Worm (Caenorhabditis elegans) whole organism, young adult: ENCODE measurements around the gene vnut-1.

Source experiments
- hmg-1.2 ChIP-seq: fragments of 200-800 bp; sonication (Bioruptor generic); IDR thresholded peaks from 2 replicates; pipeline ENCODE4 v1.3.6; 2022; ENCODE audit warnings: missing genetic modification reagents, missing genetic modification characterization, missing compliant biosample characterization
- nfya-1 ChIP-seq: sonication (generic microtip); optimal IDR thresholded peaks from 2 replicates; lab custom pipeline; 2017; ENCODE audit warnings: antibody characterized with exemption, missing compliant biosample characterization, missing genetic modification characterization, borderline replicate concordance; ENCODE audit not compliant: insufficient read depth

DNA sequence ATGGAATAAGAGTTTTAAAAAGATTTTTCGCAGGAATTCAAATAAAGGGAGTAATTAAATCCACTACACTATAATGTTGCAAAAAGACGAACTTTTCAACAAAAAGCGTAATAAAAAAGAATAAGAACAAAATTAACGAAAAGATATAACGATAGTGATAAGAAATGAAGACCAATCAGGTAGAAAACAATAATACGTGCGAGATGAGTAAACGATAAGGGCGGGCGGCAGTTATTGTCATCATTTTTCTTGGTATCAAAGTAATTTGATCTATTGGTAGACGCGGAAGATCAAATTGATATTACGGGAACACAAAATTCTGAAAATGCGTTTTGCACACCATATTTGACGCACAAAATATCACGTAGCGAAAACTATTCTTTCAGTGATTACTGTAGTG lies 4.9 kb downstream of the vnut-1 start:
- no peak for TF ChIP-seq hmg-1.2 (GFP tag; lab: Robert Waterston, UW)
- TF ChIP-seq nfya-1: no peak
